Fruit fly (Drosophila melanogaster) whole organism, embryonic: ENCODE measurements around the gene CG12056.

ENCODE experiments used
- Bgb ChIP-seq: fragments of 200-800 bp; sonication (Bioruptor generic); IDR thresholded peaks from 2 replicates; pipeline ENCODE4 v1.3.6; 2022; ENCODE audit warnings: missing biosample characterization, missing genetic modification characterization; ENCODE audit not compliant: partially characterized antibody
- C15 ChIP-seq: fragments of 200-800 bp; sonication (Bioruptor generic); IDR thresholded peaks from 3 replicates; pipeline ENCODE4 v1.3.6; 2022; ENCODE audit warnings: missing biosample characterization, missing genetic modification characterization
- CG10321 ChIP-seq: fragments of 200-800 bp; sonication (Bioruptor generic); IDR thresholded peaks from 2 replicates; pipeline ENCODE4 v1.3.6; 2022; ENCODE audit warnings: missing biosample characterization, missing genetic modification characterization
- CG10654 ChIP-seq: fragments of 200-800 bp; sonication (Bioruptor generic); optimal IDR thresholded peaks from 2 replicates; lab custom pipeline; 2016; ENCODE audit warnings: missing biosample characterization, missing genetic modification characterization
- CG11560 ChIP-seq: fragments of 200-800 bp; sonication (Bioruptor generic); IDR thresholded peaks from 3 replicates; pipeline ENCODE4 v1.3.6; 2022; ENCODE audit warnings: missing biosample characterization, missing genetic modification characterization
- CG11723 ChIP-seq: fragments of 200-800 bp; sonication (Bioruptor generic); optimal IDR thresholded peaks from 2 replicates; lab custom pipeline; 2017; ENCODE audit warnings: missing biosample characterization, mild to moderate bottlenecking, missing genetic modification characterization
- CG12299 ChIP-seq: fragments of 200-800 bp; sonication (Bioruptor generic); optimal IDR thresholded peaks from 2 replicates; lab custom pipeline; 2018; ENCODE audit warnings: missing biosample characterization, mild to moderate bottlenecking, missing genetic modification characterization
- CG12769 ChIP-seq: fragments of 200-800 bp; sonication (Bioruptor generic); optimal IDR thresholded peaks from 2 replicates; lab custom pipeline; 2019; ENCODE audit warnings: missing biosample characterization, mild to moderate bottlenecking, missing genetic modification characterization, moderate library complexity
- CG13424 ChIP-seq: fragments of 200-800 bp; sonication (Bioruptor generic); optimal IDR thresholded peaks from 2 replicates; lab custom pipeline; 2019; ENCODE audit warnings: missing biosample characterization, mild to moderate bottlenecking, missing genetic modification characterization, moderate library complexity
- CG14965 ChIP-seq: fragments of 200-800 bp; sonication (Bioruptor generic); optimal IDR thresholded peaks from 2 replicates; lab custom pipeline; 2016; ENCODE audit warnings: missing biosample characterization, missing genetic modification characterization, borderline replicate concordance
- CG17829 ChIP-seq: fragments of 200-800 bp; optimal IDR thresholded peaks from 2 replicates; lab custom pipeline; 2019; ENCODE audit warnings: missing biosample characterization, mild to moderate bottlenecking, missing genetic modification characterization, moderate library complexity
- CG3163 ChIP-seq: fragments of 200-800 bp; sonication (Bioruptor generic); optimal IDR thresholded peaks from 3 replicates; lab custom pipeline; 2016; ENCODE audit warnings: missing biosample characterization, missing genetic modification characterization
- CG32532 ChIP-seq: fragments of 200-800 bp; sonication (Bioruptor generic); IDR thresholded peaks from 2 replicates; pipeline ENCODE4 v1.3.6; 2022; ENCODE audit warnings: missing biosample characterization, missing genetic modification characterization
- CG3838 ChIP-seq: fragments of 200-800 bp; sonication (Bioruptor generic); optimal IDR thresholded peaks from 3 replicates; lab custom pipeline; 2016; ENCODE audit warnings: missing biosample characterization, missing genetic modification characterization
- CG4360 ChIP-seq: fragments of 200-800 bp; sonication (Bioruptor generic); IDR thresholded peaks from 2 replicates; pipeline ENCODE4 v1.3.6; 2022; ENCODE audit warnings: missing biosample characterization, missing genetic modification characterization
- CG4707 ChIP-seq: fragments of 200-800 bp; sonication (Bioruptor generic); optimal IDR thresholded peaks from 2 replicates; lab custom pipeline; 2018; ENCODE audit warnings: missing biosample characterization, mild to moderate bottlenecking, missing genetic modification characterization, moderate library complexity
- CG5180 ChIP-seq: fragments of 200-800 bp; sonication (Bioruptor generic); optimal IDR thresholded peaks from 3 replicates; lab custom pipeline; 2017; ENCODE audit warnings: missing biosample characterization, missing genetic modification characterization, mild to moderate bottlenecking, moderate library complexity, missing genetic modification reagents
- CHES-1-like ChIP-seq: fragments of 200-800 bp; sonication (Bioruptor generic); optimal IDR thresholded peaks from 2 replicates; lab custom pipeline; 2016; ENCODE audit warnings: missing biosample characterization, missing genetic modification characterization
- CTCF ChIP-seq: fragments of 200-800 bp; sonication (Bioruptor generic); optimal IDR thresholded peaks from 2 replicates; lab custom pipeline; 2017; ENCODE audit warnings: missing biosample characterization, mild to moderate bottlenecking, missing genetic modification characterization, moderate library complexity
- D ChIP-seq, 2 experiments: fragments of 200-800 bp in 1 of 2; fragments of >200 bp in 1 of 2; sonication (Bioruptor generic) in 1 of 2; optimal IDR thresholded peaks; 2 replicates in 1 of 2; 3 replicates in 1 of 2; lab custom pipeline; 2017; ENCODE audit warnings: mild to moderate bottlenecking in 1 of 2, missing biosample characterization in 1 of 2, missing genetic modification characterization in 1 of 2, missing genetic modification reagents in 1 of 2
- Dbx ChIP-seq: fragments of 200-800 bp; sonication (Bioruptor generic); IDR thresholded peaks from 3 replicates; pipeline ENCODE4 v1.3.6; 2022; ENCODE audit warnings: missing biosample characterization, missing genetic modification characterization
- ERR ChIP-seq: fragments of 200-800 bp; sonication (Bioruptor generic); optimal IDR thresholded peaks from 2 replicates; lab custom pipeline; 2016; ENCODE audit warnings: missing biosample characterization, missing genetic modification characterization
- Elba2 ChIP-seq: fragments of 200-800 bp; sonication (Bioruptor generic); optimal IDR thresholded peaks from 3 replicates; lab custom pipeline; 2016; ENCODE audit warnings: missing biosample characterization, missing genetic modification characterization
- Gsc ChIP-seq: fragments of 200-800 bp; sonication (Bioruptor generic); IDR thresholded peaks from 2 replicates; pipeline ENCODE4 v1.3.6; 2022; ENCODE audit warnings: missing biosample characterization, missing genetic modification characterization
- Hand ChIP-seq: fragments of 200-800 bp; sonication (Bioruptor generic); optimal IDR thresholded peaks from 2 replicates; lab custom pipeline; 2017; ENCODE audit warnings: mild to moderate bottlenecking, missing biosample characterization, missing genetic modification reagents, missing genetic modification characterization
- Hr51 ChIP-seq, 2 experiments: fragments of 200-800 bp; sonication (Bioruptor generic); optimal IDR thresholded peaks; 2 replicates in 1 of 2; 3 replicates in 1 of 2; lab custom pipeline; 2016 to 2018; ENCODE audit warnings: missing biosample characterization in 2 of 2, missing genetic modification characterization in 2 of 2, mild to moderate bottlenecking in 1 of 2, moderate library complexity in 1 of 2
- Mrtf ChIP-seq: fragments of 200-800 bp; sonication (Bioruptor generic); IDR thresholded peaks from 3 replicates; pipeline ENCODE4 v1.3.6; 2022; ENCODE audit warnings: missing biosample characterization, missing genetic modification characterization
- Ravus ChIP-seq: fragments of 200-800 bp; sonication (Bioruptor generic); IDR thresholded peaks from 2 replicates; pipeline ENCODE4 v1.3.6; 2022; ENCODE audit warnings: missing biosample characterization, missing genetic modification characterization
- ap ChIP-seq: fragments of 200-800 bp; sonication (Bioruptor generic); IDR thresholded peaks from 2 replicates; pipeline ENCODE4 v1.3.6; 2022; ENCODE audit warnings: missing biosample characterization, missing genetic modification characterization
- ara ChIP-seq: fragments of 200-800 bp; sonication (Bioruptor generic); IDR thresholded peaks from 2 replicates; pipeline ENCODE4 v1.3.6; 2022; ENCODE audit warnings: missing biosample characterization, missing genetic modification characterization
- bowl ChIP-seq: fragments of 200-800 bp; sonication (Bioruptor generic); IDR thresholded peaks from 2 replicates; pipeline ENCODE4 v1.3.6; 2022; ENCODE audit warnings: missing biosample characterization, missing genetic modification characterization
- esg ChIP-seq: fragments of 200-800 bp; sonication (Bioruptor generic); conservative IDR thresholded peaks from 2 replicates; pipeline ENCODE4 v1.3.6; 2022; ENCODE audit warnings: missing biosample characterization, missing genetic modification characterization
- ftz-f1 ChIP-seq: fragments of 200-800 bp; sonication (Bioruptor generic); optimal IDR thresholded peaks from 2 replicates; lab custom pipeline; 2016; ENCODE audit warnings: missing biosample characterization, missing genetic modification characterization
- hkb ChIP-seq, 2 experiments: fragments of 200-800 bp in 1 of 2; fragments of >200 bp in 1 of 2; sonication (Bioruptor generic) in 1 of 2; IDR thresholded peaks in 1 of 2; optimal IDR thresholded peaks in 1 of 2; 2 replicates each; pipeline versions ENCODE4 v1.3.6 to Lab custom; 2017 to 2022; ENCODE audit warnings: missing biosample characterization in 1 of 2, missing genetic modification characterization in 1 of 2
- inv ChIP-seq: fragments of 200-800 bp; sonication (Bioruptor generic); IDR thresholded peaks from 2 replicates; pipeline ENCODE4 v1.3.6; 2022; ENCODE audit warnings: missing biosample characterization, missing genetic modification characterization; ENCODE audit not compliant: partially characterized antibody
- ken ChIP-seq: fragments of 200-800 bp; sonication (Bioruptor generic); IDR thresholded peaks from 3 replicates; pipeline ENCODE4 v1.3.6; 2022; ENCODE audit warnings: missing biosample characterization, missing genetic modification characterization
- knrl ChIP-seq: fragments of 200-800 bp; sonication (Bioruptor generic); IDR thresholded peaks from 3 replicates; pipeline ENCODE4 v1.3.6; 2022; ENCODE audit warnings: missing biosample characterization, missing genetic modification characterization; ENCODE audit not compliant: partially characterized antibody
- lov ChIP-seq, 2 experiments: fragments of 200-800 bp in 1 of 2; fragments of >200 bp in 1 of 2; sonication (Bioruptor generic) in 1 of 2; IDR thresholded peaks in 1 of 2; optimal IDR thresholded peaks in 1 of 2; 2 replicates in 1 of 2; 3 replicates in 1 of 2; pipeline versions ENCODE4 v1.3.6 to Lab custom; 2017 to 2022; ENCODE audit warnings: missing biosample characterization in 1 of 2, missing genetic modification characterization in 1 of 2
- org-1 ChIP-seq: fragments of 200-800 bp; sonication (Bioruptor generic); optimal IDR thresholded peaks from 2 replicates; lab custom pipeline; 2017; ENCODE audit warnings: missing biosample characterization, missing genetic modification characterization
- otp ChIP-seq: fragments of 200-800 bp; sonication (Bioruptor generic); IDR thresholded peaks from 3 replicates; pipeline ENCODE4, ENCODE4 v1.3.6; 2022; ENCODE audit warnings: missing biosample characterization, missing genetic modification characterization
- prd ChIP-seq, 3 experiments: fragments of >200 bp in 2 of 3; fragments of 200-800 bp in 1 of 3; sonication (Bioruptor generic) in 1 of 3; optimal IDR thresholded peaks in 2 of 3; IDR thresholded peaks in 1 of 3; 2 replicates in 2 of 3; 3 replicates in 1 of 3; pipeline versions ENCODE4 v1.3.6 to Lab custom; 2017 to 2022; ENCODE audit warnings: missing biosample characterization in 1 of 3, missing genetic modification characterization in 1 of 3
- ro ChIP-seq: fragments of 200-800 bp; sonication (Bioruptor generic); IDR thresholded peaks from 2 replicates; pipeline ENCODE4 v1.3.6; 2022; ENCODE audit warnings: missing biosample characterization, missing genetic modification characterization
- run ChIP-seq: fragments of 200-800 bp; sonication (Bioruptor generic); optimal IDR thresholded peaks from 3 replicates; lab custom pipeline; 2018; ENCODE audit warnings: missing biosample characterization, mild to moderate bottlenecking, missing genetic modification characterization
- schlank ChIP-seq: fragments of 200-800 bp; sonication (Bioruptor generic); optimal IDR thresholded peaks from 2 replicates; lab custom pipeline; 2018; ENCODE audit warnings: missing biosample characterization, mild to moderate bottlenecking, missing genetic modification characterization
- sens ChIP-seq: fragments of 200-800 bp; sonication (Bioruptor generic); peaks from one replicate; lab custom pipeline; 2016; ENCODE audit warnings: missing biosample characterization, missing genetic modification characterization
- slbo ChIP-seq: fragments of 200-800 bp; sonication (Bioruptor generic); IDR thresholded peaks from 2 replicates; pipeline ENCODE4 v1.3.6; 2022; ENCODE audit warnings: missing biosample characterization, missing genetic modification characterization
- zf30C ChIP-seq: fragments of 200-800 bp; sonication (Bioruptor generic); optimal IDR thresholded peaks from 3 replicates; lab custom pipeline; 2018; ENCODE audit warnings: missing biosample characterization, mild to moderate bottlenecking, missing genetic modification characterization
- zfh1 ChIP-seq: fragments of 200-800 bp; sonication (Bioruptor generic); IDR thresholded peaks from 3 replicates; pipeline ENCODE4 v1.3.6; 2022; ENCODE audit warnings: missing biosample characterization, missing genetic modification characterization

CG12056 gene

DNA sequence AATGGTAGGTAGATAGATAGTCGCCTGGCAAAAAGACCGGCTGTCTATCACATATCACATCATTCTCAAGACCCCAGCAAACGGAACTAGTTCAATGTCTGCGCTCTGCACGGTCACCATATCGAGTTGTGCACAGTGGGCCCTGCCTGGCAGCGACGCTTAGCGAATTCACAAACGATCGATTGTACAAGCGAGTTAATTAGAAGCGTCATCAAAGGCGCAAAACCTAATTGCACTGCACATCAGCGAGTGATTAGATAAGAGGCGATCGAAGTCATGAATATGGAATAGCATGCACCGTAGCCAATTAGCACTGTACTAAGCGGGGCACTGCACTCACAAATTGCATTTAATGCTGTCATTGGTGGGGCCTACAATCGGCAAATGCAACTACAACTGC, 28.0 kb downstream of the CG12056 start (continued):
- TF ChIP-seq lov (optimal IDR thresholded peaks at IDR 0.05; lab: Kevin White, UChicago): no peak
- TF ChIP-seq lov (GFP tag; IDR thresholded peaks at IDR 0.05; lab: Robert Waterston, UW): no peak
- TF ChIP-seq slbo: no peak
- no peak for TF ChIP-seq Elba2 (GFP tag; lab: Kevin White, UChicago)
- TF ChIP-seq CHES-1-like (GFP tag; lab: Kevin White, UChicago): no peak
- TF ChIP-seq C15 (GFP tag; lab: Robert Waterston, UW): no peak
- TF ChIP-seq CG32532 (GFP tag; lab: Robert Waterston, UW): no peak
- TF ChIP-seq ro (GFP tag; lab: Robert Waterston, UW): no peak
- no peak for TF ChIP-seq ERR (GFP tag; lab: Kevin White, UChicago)
- peak; percentile 54 for TF ChIP-seq sens (GFP tag; lab: Kevin White, UChicago)
- TF ChIP-seq Dbx (GFP tag; lab: Robert Waterston, UW): no peak
- TF ChIP-seq CG10321 (GFP tag; lab: Robert Waterston, UW): no peak
- no peak for TF ChIP-seq prd (optimal IDR thresholded peaks at IDR 0.05; lab: Kevin White, UChicago)
- TF ChIP-seq prd (GFP tag; IDR thresholded peaks at IDR 0.05; lab: Robert Waterston, UW): peak; percentile 74
- TF ChIP-seq bowl (GFP tag; lab: Robert Waterston, UW): no peak
- peak; percentile 6 for TF ChIP-seq CG17829 (tag; lab: Kevin White, UChicago)
- TF ChIP-seq ftz-f1 (GFP tag; lab: Kevin White, UChicago): no peak
- TF ChIP-seq CG14965 (GFP tag; lab: Kevin White, UChicago): no peak
- no peak for TF ChIP-seq CG13424 (tag; lab: Kevin White, UChicago)
- no peak for TF ChIP-seq run (tag; lab: Kevin White, UChicago)
- peak; percentile 55; the same call in 1 of the 2 replicates for TF ChIP-seq ara
- TF ChIP-seq otp (GFP tag; lab: Robert Waterston, UW): 0 out of 3 replicates have a peak, but pooled peaks have one; percentile 25
- no peak for TF ChIP-seq schlank (tag; lab: Kevin White, UChicago)
- no peak for TF ChIP-seq Bgb (GFP tag; lab: Robert Waterston, UW)
- no peak for TF ChIP-seq hkb (optimal IDR thresholded peaks at IDR 0.05; lab: Kevin White, UChicago)
- 0 out of 2 replicates have a peak, but pooled peaks have one; percentile 19 for TF ChIP-seq hkb (GFP tag; IDR thresholded peaks at IDR 0.05; lab: Robert Waterston, UW)
- TF ChIP-seq CG12299: no peak
- TF ChIP-seq inv (GFP tag; lab: Robert Waterston, UW): no peak
- no peak for TF ChIP-seq Hr51 (GFP tag; optimal IDR thresholded peaks at IDR 0.05; lab: Kevin White, UChicago)
- TF ChIP-seq org-1: no peak
- no peak for TF ChIP-seq CG3163 (GFP tag; lab: Kevin White, UChicago)
- no peak for TF ChIP-seq zf30C (GFP tag; lab: Kevin White, UChicago)
- no peak for TF ChIP-seq CG12769 (tag; lab: Kevin White, UChicago)
- TF ChIP-seq CG11723 (GFP tag; lab: Kevin White, UChicago): no peak
- TF ChIP-seq esg (GFP tag; lab: Robert Waterston, UW): no peak
- no peak for TF ChIP-seq CTCF (GFP tag; lab: Kevin White, UChicago)
- peak; percentile 49; the same call in 1 of the 3 replicates for TF ChIP-seq zfh1
- TF ChIP-seq Gsc (GFP tag; lab: Robert Waterston, UW): peak; percentile 49; the same call in 1 of the 2 replicates
- 0 out of 3 replicates have a peak, but pooled peaks have one; percentile 37 for TF ChIP-seq CG11560
- no peak for TF ChIP-seq Ravus (GFP tag; lab: Robert Waterston, UW)
- no peak for TF ChIP-seq CG10654 (GFP tag; lab: Kevin White, UChicago)
- TF ChIP-seq Mrtf (GFP tag; lab: Robert Waterston, UW): 0 out of 3 replicates have a peak, but pooled peaks have one; percentile 23
- TF ChIP-seq CG4707 (GFP tag; lab: Kevin White, UChicago): no peak
- no peak for TF ChIP-seq D (optimal IDR thresholded peaks at IDR 0.05; lab: Kevin White, UChicago)
- TF ChIP-seq D (GFP tag; optimal IDR thresholded peaks at IDR 0.05; lab: Kevin White, UChicago): no peak
- TF ChIP-seq ken (GFP tag; lab: Robert Waterston, UW): 0 out of 3 replicates have a peak, but pooled peaks have one; percentile 16
- TF ChIP-seq knrl: no peak
- TF ChIP-seq CG4360: no peak
- no peak for TF ChIP-seq CG3838
- no peak for TF ChIP-seq ap
- TF ChIP-seq CG5180: no peak
- TF ChIP-seq Hand (GFP tag; lab: Kevin White, UChicago): no peak
